Fruit fly (Drosophila melanogaster) whole organism, embryonic: Measurements from ENCODE around the gene CG42488.

Experiments
- Atf3 ChIP-seq: fragments of 200-800 bp; sonication (Bioruptor generic); optimal IDR thresholded peaks from 3 replicates; lab custom pipeline; 2016; ENCODE audit warnings: missing biosample characterization, missing genetic modification characterization
- Atf6 ChIP-seq: fragments of 200-800 bp; sonication (Bioruptor generic); IDR thresholded peaks from 2 replicates; pipeline ENCODE4 v1.3.6; 2022; ENCODE audit warnings: missing biosample characterization, missing genetic modification characterization
- Bdp1 ChIP-seq: fragments of 200-800 bp; sonication (Bioruptor generic); optimal IDR thresholded peaks from 3 replicates; lab custom pipeline; 2016; ENCODE audit warnings: missing biosample characterization, missing genetic modification characterization
- CG10462 ChIP-seq: fragments of 200-800 bp; sonication (Bioruptor generic); optimal IDR thresholded peaks from 2 replicates; lab custom pipeline; 2016; ENCODE audit warnings: missing biosample characterization, missing genetic modification characterization
- CG12219 ChIP-seq: fragments of 200-800 bp; sonication (Bioruptor generic); optimal IDR thresholded peaks from 3 replicates; lab custom pipeline; 2018; ENCODE audit warnings: missing biosample characterization, mild to moderate bottlenecking, missing genetic modification characterization
- CG14050 ChIP-seq: fragments of 200-800 bp; sonication (Bioruptor generic); IDR thresholded peaks from 3 replicates; pipeline ENCODE4 v1.3.6; 2022; ENCODE audit warnings: missing biosample characterization, missing genetic modification characterization
- CG14441 ChIP-seq: fragments of 200-800 bp; sonication (Bioruptor generic); IDR thresholded peaks from 2 replicates; pipeline ENCODE4 v1.3.6; 2022; ENCODE audit warnings: missing biosample characterization, missing genetic modification characterization
- CG15269 ChIP-seq: fragments of 200-800 bp; sonication (Bioruptor generic); optimal IDR thresholded peaks from 2 replicates; lab custom pipeline; 2018; ENCODE audit warnings: missing biosample characterization, mild to moderate bottlenecking, missing genetic modification characterization, moderate library complexity
- CG1602 ChIP-seq: fragments of 200-800 bp; sonication (Bioruptor generic); optimal IDR thresholded peaks from 3 replicates; lab custom pipeline; 2016; ENCODE audit warnings: missing biosample characterization, missing genetic modification characterization
- CG16779 ChIP-seq: fragments of 200-800 bp; sonication (Bioruptor generic); IDR thresholded peaks from 2 replicates; pipeline ENCODE4 v1.3.6; 2022; ENCODE audit warnings: missing biosample characterization, missing genetic modification characterization
- CG17186 ChIP-seq: fragments of 200-800 bp; sonication (Bioruptor generic); optimal IDR thresholded peaks from 3 replicates; lab custom pipeline; 2017; ENCODE audit warnings: missing biosample characterization, missing genetic modification reagents, missing genetic modification characterization
- CG17829 ChIP-seq: fragments of 200-800 bp; optimal IDR thresholded peaks from 2 replicates; lab custom pipeline; 2019; ENCODE audit warnings: missing biosample characterization, mild to moderate bottlenecking, missing genetic modification characterization, moderate library complexity
- CG2120 ChIP-seq: fragments of 200-800 bp; sonication (Bioruptor generic); optimal IDR thresholded peaks from 3 replicates; lab custom pipeline; 2016; ENCODE audit warnings: missing biosample characterization, missing genetic modification characterization
- CG4328 ChIP-seq: fragments of 200-800 bp; sonication (Bioruptor generic); optimal IDR thresholded peaks from 3 replicates; lab custom pipeline; 2017; ENCODE audit warnings: missing biosample characterization, missing genetic modification reagents, missing genetic modification characterization
- CG43689 ChIP-seq: fragments of 200-800 bp; sonication (Bioruptor generic); IDR thresholded peaks from 2 replicates; pipeline ENCODE4 v1.3.6; 2022; ENCODE audit warnings: missing biosample characterization, missing genetic modification characterization
- CG7786 ChIP-seq: fragments of 200-800 bp; sonication (Bioruptor generic); optimal IDR thresholded peaks from 2 replicates; lab custom pipeline; 2016; ENCODE audit warnings: missing biosample characterization, missing genetic modification characterization
- CG9215 ChIP-seq: fragments of 200-800 bp; sonication (Bioruptor generic); IDR thresholded peaks from 2 replicates; pipeline ENCODE4 v1.3.6; 2022; ENCODE audit warnings: missing biosample characterization, missing genetic modification characterization
- CG9727 ChIP-seq: fragments of 200-800 bp; sonication (Bioruptor generic); optimal IDR thresholded peaks from 3 replicates; lab custom pipeline; 2017; ENCODE audit warnings: missing biosample characterization, mild to moderate bottlenecking, missing genetic modification characterization
- D ChIP-seq, 2 experiments: fragments of 200-800 bp in 1 of 2; fragments of >200 bp in 1 of 2; sonication (Bioruptor generic) in 1 of 2; optimal IDR thresholded peaks; 2 replicates in 1 of 2; 3 replicates in 1 of 2; lab custom pipeline; 2017; ENCODE audit warnings: mild to moderate bottlenecking in 1 of 2, missing biosample characterization in 1 of 2, missing genetic modification characterization in 1 of 2, missing genetic modification reagents in 1 of 2
- Ets65A ChIP-seq: fragments of 200-800 bp; sonication (Bioruptor generic); peaks from one replicate; lab custom pipeline; 2016; ENCODE audit warnings: missing biosample characterization, missing genetic modification characterization
- Fer3 ChIP-seq: fragments of 200-800 bp; sonication (Bioruptor generic); optimal IDR thresholded peaks from 2 replicates; lab custom pipeline; 2018; ENCODE audit warnings: missing biosample characterization, mild to moderate bottlenecking, missing genetic modification characterization, moderate library complexity
- HHEX ChIP-seq: fragments of 200-800 bp; sonication (Bioruptor generic); optimal IDR thresholded peaks from 3 replicates; lab custom pipeline; 2017; ENCODE audit warnings: missing biosample characterization, mild to moderate bottlenecking, missing genetic modification characterization, missing genetic modification reagents
- Lpt ChIP-seq: fragments of >200 bp; optimal IDR thresholded peaks from 2 replicates; lab custom pipeline; 2018; ENCODE audit warnings: missing biosample characterization, missing genetic modification characterization
- Oli ChIP-seq: fragments of 200-800 bp; sonication (Bioruptor generic); optimal IDR thresholded peaks from 2 replicates; lab custom pipeline; 2018; ENCODE audit warnings: missing biosample characterization, mild to moderate bottlenecking, missing genetic modification characterization, moderate library complexity
- Opbp ChIP-seq: fragments of 200-800 bp; sonication (Bioruptor generic); IDR thresholded peaks from 3 replicates; pipeline ENCODE4 v1.3.6; 2022; ENCODE audit warnings: missing biosample characterization, missing genetic modification characterization; ENCODE audit not compliant: partially characterized antibody
- Spps ChIP-seq: fragments of 200-800 bp; sonication (Bioruptor generic); optimal IDR thresholded peaks from 2 replicates; lab custom pipeline; 2018; ENCODE audit warnings: missing biosample characterization, mild to moderate bottlenecking, missing genetic modification characterization
- Stat92E ChIP-seq, 3 experiments: fragments of >200 bp in 2 of 3; fragments of 200-800 bp in 1 of 3; sonication (Bioruptor generic) in 1 of 3; optimal IDR thresholded peaks; 2 replicates each; lab custom pipeline; 2017 to 2019; ENCODE audit warnings: missing biosample characterization in 3 of 3, missing genetic modification characterization in 3 of 3, mild to moderate bottlenecking in 1 of 3, moderate library complexity in 1 of 3
- TFAM ChIP-seq: fragments of 200-800 bp; sonication (Bioruptor generic); optimal IDR thresholded peaks from 2 replicates; lab custom pipeline; 2017; ENCODE audit warnings: missing biosample characterization, missing genetic modification characterization, inconsistent platforms
- Xbp1 ChIP-seq: fragments of 200-800 bp; sonication (Bioruptor generic); optimal IDR thresholded peaks from 3 replicates; lab custom pipeline; 2016; ENCODE audit warnings: missing biosample characterization, mild to moderate bottlenecking, missing genetic modification characterization
- abd-A ChIP-seq: fragments of 200-800 bp; sonication (Bioruptor generic); optimal IDR thresholded peaks from 3 replicates; lab custom pipeline; 2019; ENCODE audit warnings: missing biosample characterization, mild to moderate bottlenecking, missing genetic modification characterization, moderate library complexity
- amos ChIP-seq: fragments of 200-800 bp; sonication (Bioruptor generic); IDR thresholded peaks from 2 replicates; pipeline ENCODE4 v1.3.6; 2022; ENCODE audit warnings: missing biosample characterization, missing genetic modification characterization; ENCODE audit not compliant: partially characterized antibody
- cad ChIP-seq: fragments of >200 bp; optimal IDR thresholded peaks from 2 replicates; lab custom pipeline; 2017; ENCODE audit warnings: missing biosample characterization, missing genetic modification characterization
- caup ChIP-seq: fragments of 200-800 bp; sonication (Bioruptor generic); optimal IDR thresholded peaks from 3 replicates; lab custom pipeline; 2017; ENCODE audit warnings: missing biosample characterization, mild to moderate bottlenecking, missing genetic modification characterization, moderate library complexity; ENCODE audit not compliant: severe bottlenecking
- dan ChIP-seq: fragments of 200-800 bp; sonication (Bioruptor generic); IDR thresholded peaks from 2 replicates; pipeline ENCODE4 v1.3.6; 2022; ENCODE audit warnings: missing biosample characterization, missing genetic modification characterization
- emc ChIP-seq: fragments of 200-800 bp; sonication (Bioruptor generic); optimal IDR thresholded peaks from 2 replicates; lab custom pipeline; 2016; ENCODE audit warnings: missing biosample characterization, missing genetic modification characterization
- ems ChIP-seq: fragments of 200-800 bp; sonication (Bioruptor generic); optimal IDR thresholded peaks from 3 replicates; lab custom pipeline; 2016; ENCODE audit warnings: missing biosample characterization, missing genetic modification characterization
- fd96Cb ChIP-seq: fragments of 200-800 bp; sonication (Bioruptor generic); optimal IDR thresholded peaks from 2 replicates; lab custom pipeline; 2018; ENCODE audit warnings: missing biosample characterization, mild to moderate bottlenecking, missing genetic modification characterization, moderate library complexity
- ftz-f1 ChIP-seq: fragments of 200-800 bp; sonication (Bioruptor generic); optimal IDR thresholded peaks from 2 replicates; lab custom pipeline; 2016; ENCODE audit warnings: missing biosample characterization, missing genetic modification characterization
- gcm ChIP-seq: fragments of 200-800 bp; sonication (Bioruptor generic); optimal IDR thresholded peaks from 2 replicates; lab custom pipeline; 2019; ENCODE audit warnings: missing biosample characterization, mild to moderate bottlenecking, missing genetic modification characterization, moderate library complexity
- lov ChIP-seq, 2 experiments: fragments of 200-800 bp in 1 of 2; fragments of >200 bp in 1 of 2; sonication (Bioruptor generic) in 1 of 2; IDR thresholded peaks in 1 of 2; optimal IDR thresholded peaks in 1 of 2; 2 replicates in 1 of 2; 3 replicates in 1 of 2; pipeline versions ENCODE4 v1.3.6 to Lab custom; 2017 to 2022; ENCODE audit warnings: missing biosample characterization in 1 of 2, missing genetic modification characterization in 1 of 2
- pho ChIP-seq: fragments of 200-800 bp; sonication (Bioruptor generic); optimal IDR thresholded peaks from 2 replicates; lab custom pipeline; 2016; ENCODE audit warnings: missing biosample characterization, missing genetic modification characterization
- pita ChIP-seq: fragments of 200-800 bp; sonication (Bioruptor generic); optimal IDR thresholded peaks from 2 replicates; lab custom pipeline; 2017; ENCODE audit warnings: missing biosample characterization, mild to moderate bottlenecking, missing genetic modification characterization
- scrt ChIP-seq: fragments of 200-800 bp; sonication (Bioruptor generic); optimal IDR thresholded peaks from 2 replicates; lab custom pipeline; 2018; ENCODE audit warnings: missing biosample characterization, mild to moderate bottlenecking, missing genetic modification characterization, moderate library complexity
- sens-2 ChIP-seq: fragments of 200-800 bp; sonication (Bioruptor generic); IDR thresholded peaks from 2 replicates; pipeline ENCODE4 v1.3.6; 2022; ENCODE audit warnings: missing biosample characterization, missing genetic modification characterization
- slou ChIP-seq: fragments of 200-800 bp; sonication (Bioruptor generic); optimal IDR thresholded peaks from 3 replicates; lab custom pipeline; 2016; ENCODE audit warnings: missing biosample characterization, missing genetic modification characterization
- slp2 ChIP-seq: fragments of 200-800 bp; sonication (Bioruptor generic); optimal IDR thresholded peaks from 2 replicates; lab custom pipeline; 2016; ENCODE audit warnings: missing biosample characterization, missing genetic modification characterization
- tx ChIP-seq: fragments of 200-800 bp; sonication (Bioruptor generic); optimal IDR thresholded peaks from 2 replicates; lab custom pipeline; 2016; ENCODE audit warnings: missing biosample characterization, missing genetic modification characterization
- vfl ChIP-seq: fragments of 200-800 bp; sonication (Bioruptor generic); optimal IDR thresholded peaks from 2 replicates; lab custom pipeline; 2016; ENCODE audit warnings: missing biosample characterization, missing genetic modification characterization
- vnd ChIP-seq: fragments of 200-800 bp; sonication (Bioruptor generic); IDR thresholded peaks from 3 replicates; pipeline ENCODE4 v1.3.6; 2022; ENCODE audit warnings: missing biosample characterization, missing genetic modification characterization; ENCODE audit not compliant: partially characterized antibody
- wdn ChIP-seq: fragments of 200-800 bp; sonication (Bioruptor generic); IDR thresholded peaks from 2 replicates; pipeline ENCODE4 v1.3.6; 2022; ENCODE audit warnings: missing biosample characterization, missing genetic modification characterization
- zen ChIP-seq: fragments of 200-800 bp; sonication (Bioruptor generic); optimal IDR thresholded peaks from 3 replicates; lab custom pipeline; 2018; ENCODE audit warnings: missing biosample characterization, mild to moderate bottlenecking, missing genetic modification characterization, moderate library complexity

CG42488 gene

DNA sequence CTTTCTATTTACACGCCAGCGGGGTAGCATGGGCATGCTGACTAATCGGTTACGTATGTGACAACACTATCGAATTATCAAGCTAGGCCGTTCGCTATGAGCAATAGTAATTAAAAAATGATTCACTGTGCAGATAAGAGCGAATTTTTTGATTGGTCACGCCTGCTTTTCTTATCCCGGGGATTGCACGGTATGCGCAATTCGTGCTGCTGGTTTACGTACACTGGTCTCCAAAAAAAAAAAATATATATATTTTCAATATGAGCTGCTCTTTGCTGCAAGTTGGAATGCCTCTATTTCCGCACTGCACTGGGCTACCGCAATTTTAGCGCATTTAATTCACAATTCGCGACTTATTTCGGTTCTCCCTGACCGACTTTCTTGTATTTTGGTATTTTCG is 7.5 kb downstream of the CG42488 start (continued):
- no peak for TF ChIP-seq CG15269 (tag; lab: Kevin White, UChicago)
- TF ChIP-seq CG12219: no peak
- no peak for TF ChIP-seq CG14050
- TF ChIP-seq CG17829 (tag; lab: Kevin White, UChicago): no peak
- no peak for TF ChIP-seq gcm (GFP tag; lab: Kevin White, UChicago)
- peak; percentile 24 for TF ChIP-seq fd96Cb (tag; lab: Kevin White, UChicago)
- no peak for TF ChIP-seq CG4328 (GFP tag; lab: Kevin White, UChicago)
- peak; percentile 3 for TF ChIP-seq scrt (GFP tag; lab: Kevin White, UChicago)
- TF ChIP-seq CG2120 (GFP tag; lab: Kevin White, UChicago): no peak
- no peak for TF ChIP-seq dan
- no peak for TF ChIP-seq amos
- no peak for TF ChIP-seq vnd (GFP tag; lab: Robert Waterston, UW)
- no peak for TF ChIP-seq Spps (tag; lab: Kevin White, UChicago)
- no peak for TF ChIP-seq Lpt (GFP tag; lab: Kevin White, UChicago)
- no peak for TF ChIP-seq Stat92E (GFP tag; optimal IDR thresholded peaks at IDR 0.05; lab: Kevin White, UChicago)
- TF ChIP-seq emc (GFP tag; lab: Kevin White, UChicago): no peak
- no peak for TF ChIP-seq CG17186 (GFP tag; lab: Kevin White, UChicago)
- peak; percentile 14 for TF ChIP-seq Xbp1
- no peak for TF ChIP-seq zen
- TF ChIP-seq HHEX: no peak
- no peak for TF ChIP-seq ems (GFP tag; lab: Kevin White, UChicago)
- TF ChIP-seq D (optimal IDR thresholded peaks at IDR 0.05; lab: Kevin White, UChicago): no peak
- TF ChIP-seq D (GFP tag; optimal IDR thresholded peaks at IDR 0.05; lab: Kevin White, UChicago): no peak
- TF ChIP-seq CG16779 (GFP tag; lab: Robert Waterston, UW): no peak
- no peak for TF ChIP-seq vfl
- TF ChIP-seq tx (GFP tag; lab: Kevin White, UChicago): no peak
- no peak for TF ChIP-seq Atf3 (GFP tag; lab: Kevin White, UChicago)
- no peak for TF ChIP-seq Bdp1
- TF ChIP-seq Opbp (GFP tag; lab: Robert Waterston, UW): no peak
- TF ChIP-seq abd-A: no peak
- TF ChIP-seq pita (GFP tag; lab: Kevin White, UChicago): no peak
- no peak for TF ChIP-seq sens-2
- no peak for TF ChIP-seq TFAM
- TF ChIP-seq CG9215 (GFP tag; lab: Robert Waterston, UW): no peak
- TF ChIP-seq CG7786: no peak
- no peak for TF ChIP-seq caup (GFP tag; lab: Kevin White, UChicago)
- no peak for TF ChIP-seq cad (GFP tag; lab: Kevin White, UChicago)
- TF ChIP-seq slp2 (GFP tag; lab: Kevin White, UChicago): peak; percentile 12
- 0 out of 2 replicates have a peak, but pooled peaks have one; percentile 11 for TF ChIP-seq CG14441
- no peak for TF ChIP-seq wdn
- no peak for TF ChIP-seq slou (GFP tag; lab: Kevin White, UChicago)
- peak; percentile 39 for TF ChIP-seq Oli (tag; lab: Kevin White, UChicago)
- TF ChIP-seq CG1602 (GFP tag; lab: Kevin White, UChicago): no peak
- no peak for TF ChIP-seq CG43689 (GFP tag; lab: Robert Waterston, UW)
- no peak for TF ChIP-seq CG10462
- TF ChIP-seq pho (GFP tag; lab: Kevin White, UChicago): no peak
- no peak for TF ChIP-seq Ets65A (GFP tag; lab: Kevin White, UChicago)
- no peak for TF ChIP-seq Fer3 (tag; lab: Kevin White, UChicago)
- no peak for TF ChIP-seq lov (optimal IDR thresholded peaks at IDR 0.05; lab: Kevin White, UChicago)
- TF ChIP-seq lov (GFP tag; IDR thresholded peaks at IDR 0.05; lab: Robert Waterston, UW): no peak
- no peak for TF ChIP-seq CG9727 (GFP tag; lab: Kevin White, UChicago)
- no peak for TF ChIP-seq ftz-f1 (GFP tag; lab: Kevin White, UChicago)
- TF ChIP-seq Atf6: no peak
